Fruit fly (Drosophila melanogaster) whole organism, wandering third instar larva: Measurements from ENCODE around the gene spok.

Experiments
- CG9705 ChIP-seq: fragments of 200-800 bp; sonication (Bioruptor generic); optimal IDR thresholded peaks from 2 replicates; lab custom pipeline; 2018; ENCODE audit warnings: missing biosample characterization, mild to moderate bottlenecking, missing genetic modification characterization
- Dfd ChIP-seq: fragments of >200 bp; optimal IDR thresholded peaks from 2 replicates; lab custom pipeline; 2017; ENCODE audit warnings: missing biosample characterization, missing genetic modification characterization
- Dif ChIP-seq: fragments of 200-275, 200-300 bp; sonication (Bioruptor generic); optimal IDR thresholded peaks from 2 replicates; lab custom pipeline; 2018; ENCODE audit warnings: missing biosample characterization, missing genetic modification characterization; ENCODE audit not compliant: partially characterized antibody
- GATAd ChIP-seq: sonication (Bioruptor generic); optimal IDR thresholded peaks from 2 replicates; lab custom pipeline; 2016; ENCODE audit warnings: missing biosample characterization, missing genetic modification characterization
- Hnf4 ChIP-seq: fragments of 200-800 bp; sonication (Bioruptor generic); optimal IDR thresholded peaks from 2 replicates; lab custom pipeline; 2016; ENCODE audit warnings: missing biosample characterization, mild to moderate bottlenecking, missing genetic modification characterization
- Sp1 ChIP-seq: fragments of 200-800 bp; sonication (Bioruptor generic); optimal IDR thresholded peaks from 3 replicates; lab custom pipeline; 2019; ENCODE audit warnings: missing biosample characterization, mild to moderate bottlenecking, missing genetic modification characterization, moderate library complexity
- br ChIP-seq: fragments of 200-800 bp; sonication (Bioruptor generic); optimal IDR thresholded peaks from 2 replicates; lab custom pipeline; 2016; ENCODE audit warnings: missing biosample characterization, missing genetic modification characterization
- brk ChIP-seq: fragments of 200-800 bp; sonication (Bioruptor generic); optimal IDR thresholded peaks from 2 replicates; lab custom pipeline; 2016; ENCODE audit warnings: missing biosample characterization, mild to moderate bottlenecking, missing genetic modification characterization
- dmrt93B ChIP-seq: fragments of 200-800 bp; sonication (Bioruptor generic); optimal IDR thresholded peaks from 2 replicates; lab custom pipeline; 2018; ENCODE audit warnings: missing biosample characterization, mild to moderate bottlenecking, missing genetic modification characterization
- foxo ChIP-seq, 2 experiments: fragments of 200-800 bp; sonication (Bioruptor generic); optimal IDR thresholded peaks; 2 replicates in 1 of 2; 3 replicates in 1 of 2; lab custom pipeline; 2016 to 2017; ENCODE audit warnings: missing biosample characterization in 2 of 2, missing genetic modification characterization in 2 of 2
- tai ChIP-seq: sonication (Bioruptor generic); optimal IDR thresholded peaks from 2 replicates; lab custom pipeline; 2016; ENCODE audit warnings: missing biosample characterization, missing genetic modification characterization

The spok gene

DNA sequence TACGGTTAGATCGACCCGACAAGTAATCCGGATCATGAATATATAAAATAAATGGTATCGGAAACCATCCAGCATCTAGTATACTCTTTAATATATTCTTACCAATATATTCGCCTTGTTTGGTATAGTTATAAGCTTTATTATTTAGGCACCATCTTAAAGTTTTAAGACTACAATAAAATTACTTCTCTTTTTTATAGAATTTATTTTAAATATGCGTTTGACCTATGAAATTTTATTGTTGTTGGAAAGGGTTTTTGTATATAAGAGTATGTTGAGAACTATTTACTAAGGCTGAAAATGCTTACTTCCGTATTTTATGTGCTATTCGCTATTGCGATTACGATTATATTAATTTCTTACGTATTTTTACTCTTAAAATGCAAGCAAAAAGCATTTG, at the start of gene spok:
Gene spok, plus strand, starts transcription at position 301 of the 400 bp plus-strand sequence.
- no peak for TF ChIP-seq Dfd (GFP tag; lab: Kevin White, UChicago)
- TF ChIP-seq br (GFP tag; lab: Kevin White, UChicago) = no peak
- no peak for TF ChIP-seq Sp1
- no peak for TF ChIP-seq Hnf4 (GFP tag; lab: Kevin White, UChicago)
- no peak for TF ChIP-seq dmrt93B (GFP tag; lab: Kevin White, UChicago)
- TF ChIP-seq foxo (GFP tag; optimal IDR thresholded peaks at IDR 0.05; lab: Kevin White, UChicago) = no peak
- no peak for TF ChIP-seq GATAd

DNA sequence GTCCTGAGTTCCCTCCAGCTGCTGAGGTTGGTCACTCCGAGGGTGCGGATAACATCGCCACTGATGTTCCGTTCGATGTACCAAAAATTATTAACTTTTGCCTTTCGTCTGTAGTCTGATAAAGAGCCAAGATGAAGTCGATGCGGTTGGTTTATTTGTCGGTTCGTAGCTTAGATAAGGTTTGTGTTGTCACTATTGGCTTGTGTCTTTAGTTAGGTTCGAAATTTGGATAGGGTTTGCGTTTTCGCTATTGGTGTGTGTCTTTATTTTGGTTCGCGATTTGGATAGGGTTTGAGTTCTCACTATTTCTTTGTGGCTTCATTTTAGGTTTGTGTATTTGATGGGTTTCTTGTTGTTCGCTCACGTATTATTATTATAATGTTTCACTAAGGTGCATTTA, 51.5 kb downstream of the spok start:
- no peak for TF ChIP-seq Dif (GFP tag; lab: Kevin White, UChicago)
- TF ChIP-seq brk (GFP tag; lab: Kevin White, UChicago) = no peak
- TF ChIP-seq Hnf4 (GFP tag; lab: Kevin White, UChicago) = no peak
- TF ChIP-seq CG9705 (GFP tag; lab: Kevin White, UChicago) = no peak
- no peak for TF ChIP-seq tai (GFP tag; lab: Kevin White, UChicago)
